Worm (Caenorhabditis elegans): Measurements from ENCODE around the gene Y37D8A.6.
A peak's percentile ranks its signal among the peaks of the same experiment; 100 is the strongest.

Y37D8A.6 gene

ce11 chrIII:12841328-12841727, 28.8 kb downstream of the Y37D8A.6 start:
- TF ChIP-seq hlh-26 (GFP tag; conservative IDR thresholded peaks at IDR 0.05): no peak
- no peak for TF ChIP-seq snpc-1.3 (tag; optimal IDR thresholded peaks at IDR 0.05; ENCODE audit: insufficient read depth)
- no peak for TF ChIP-seq F10E7.11 (tag; optimal IDR thresholded peaks at IDR 0.05)
- no peak for TF ChIP-seq cebp-1 (GFP tag; IDR thresholded peaks at IDR 0.05)
- peak; percentile 21 for TF ChIP-seq cebp-1 (tag; optimal IDR thresholded peaks at IDR 0.05)
- TF ChIP-seq ztf-3 (GFP tag; optimal IDR thresholded peaks at IDR 0.05): no peak
- TF ChIP-seq lin-40 (tag; optimal IDR thresholded peaks at IDR 0.05): peak; percentile 70
- TF ChIP-seq somi-1 (GFP tag; optimal IDR thresholded peaks at IDR 0.05): peak; percentile 51
- no peak for TF ChIP-seq sptf-2 (GFP tag; optimal IDR thresholded peaks at IDR 0.05)
- peak; percentile 27 for TF ChIP-seq nhr-80 (tag; optimal IDR thresholded peaks at IDR 0.05)
- TF ChIP-seq ztf-26 (tag; optimal IDR thresholded peaks at IDR 0.05): peak; percentile 0
- peak; percentile 27; the same call in 1 of the 2 replicates for TF ChIP-seq hmg-1.2 (GFP tag; IDR thresholded peaks at IDR 0.05)
- TF ChIP-seq ceh-100 (GFP tag; IDR thresholded peaks at IDR 0.05): no peak
- TF ChIP-seq rec-8 (tag; optimal IDR thresholded peaks at IDR 0.05): no peak
- no peak for TF ChIP-seq Y53F4B.3 (GFP tag; IDR thresholded peaks at IDR 0.05)
- TF ChIP-seq tlf-1 (GFP tag; optimal IDR thresholded peaks at IDR 0.05): no peak

DNA sequence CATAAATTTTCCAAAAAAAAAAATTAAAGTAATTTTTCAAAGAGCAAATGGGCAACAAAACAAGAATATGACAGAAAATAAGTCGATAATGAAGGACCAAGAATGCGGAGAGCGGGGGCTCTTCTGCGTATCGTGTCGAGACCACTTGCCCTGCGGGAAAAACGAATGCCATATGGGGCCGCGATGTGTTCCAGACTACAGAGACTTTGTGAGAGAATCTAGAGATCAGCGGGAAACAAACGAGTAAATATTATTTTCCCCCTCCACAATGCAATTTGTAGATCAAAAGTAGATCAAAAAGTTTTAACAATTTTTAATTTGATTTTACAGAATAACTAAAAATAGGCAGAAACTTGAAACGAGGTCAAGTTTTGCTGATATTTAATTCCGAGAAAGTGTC, 29.9 kb downstream of the Y37D8A.6 start:
- TF ChIP-seq tbp1 (GFP tag; optimal IDR thresholded peaks at IDR 0.05): no peak
- TF ChIP-seq T26A5.8 (tag; optimal IDR thresholded peaks at IDR 0.05): no peak
- TF ChIP-seq madf-8 (GFP tag; conservative IDR thresholded peaks at IDR 0.05): 0 out of 2 replicates have a peak, but pooled peaks have one; percentile 11
- TF ChIP-seq egl-44 (GFP tag; IDR thresholded peaks at IDR 0.05): no peak
- TF ChIP-seq somi-1 (GFP tag; optimal IDR thresholded peaks at IDR 0.05): no peak
- TF ChIP-seq nhr-27 (tag; optimal IDR thresholded peaks at IDR 0.05): no peak
- TF ChIP-seq F57A8.1 (GFP tag; optimal IDR thresholded peaks at IDR 0.05): no peak
- TF ChIP-seq xnd-1 (tag; optimal IDR thresholded peaks at IDR 0.05): no peak
- TF ChIP-seq him-1 (tag; optimal IDR thresholded peaks at IDR 0.05): no peak
- no peak for TF ChIP-seq hlh-26 (GFP tag; conservative IDR thresholded peaks at IDR 0.05)
- TF ChIP-seq nfya-2 (GFP tag; IDR thresholded peaks at IDR 0.05): no peak
- no peak for TF ChIP-seq nfyb-1 (GFP tag; IDR thresholded peaks at IDR 0.05)
- no peak for TF ChIP-seq zfh-2 (GFP tag; conservative IDR thresholded peaks at IDR 0.05)
- TF ChIP-seq B0261.1 (tag; optimal IDR thresholded peaks at IDR 0.05): no peak
- TF ChIP-seq F52B5.7 (tag; optimal IDR thresholded peaks at IDR 0.05): no peak
- no peak for TF ChIP-seq mcd-1 (GFP tag; IDR thresholded peaks at IDR 0.05)
- no peak for TF ChIP-seq cebp-1 (GFP tag; IDR thresholded peaks at IDR 0.05)
- TF ChIP-seq cebp-1 (tag; optimal IDR thresholded peaks at IDR 0.05): no peak
- peak; percentile 52; the same call in 1 of the 2 replicates for TF ChIP-seq madf-6 (GFP tag; IDR thresholded peaks at IDR 0.05)
- no peak for TF ChIP-seq lin-40 (tag; optimal IDR thresholded peaks at IDR 0.05)
- TF ChIP-seq snpc-1.1 (tag; optimal IDR thresholded peaks at IDR 0.05; ENCODE audit: insufficient read depth): no peak
- TF ChIP-seq mes-4 (tag; optimal IDR thresholded peaks at IDR 0.05): no peak
- no peak for TF ChIP-seq dpl-1 (GFP tag; optimal IDR thresholded peaks at IDR 0.05)
- TF ChIP-seq ceh-27 (GFP tag; optimal IDR thresholded peaks at IDR 0.05): no peak
- no peak for TF ChIP-seq rcor-1 (GFP tag; IDR thresholded peaks at IDR 0.05)
- no peak for TF ChIP-seq tlf-1 (GFP tag; optimal IDR thresholded peaks at IDR 0.05)
- no peak for TF ChIP-seq nhr-179 (tag; optimal IDR thresholded peaks at IDR 0.05)
- peak; percentile 50 for TF ChIP-seq efl-1 (GFP tag; optimal IDR thresholded peaks at IDR 0.05)
- TF ChIP-seq B0019.2 (GFP tag; conservative IDR thresholded peaks at IDR 0.05): no peak
- no peak for TF ChIP-seq nhr-120 (GFP tag; IDR thresholded peaks at IDR 0.05)
- TF ChIP-seq ztf-18 (tag; optimal IDR thresholded peaks at IDR 0.05): no peak
- no peak for TF ChIP-seq chd-7 (tag; optimal IDR thresholded peaks at IDR 0.05)
- TF ChIP-seq lin-35 (GFP tag; optimal IDR thresholded peaks at IDR 0.05): no peak
- no peak for TF ChIP-seq ztf-26 (tag; optimal IDR thresholded peaks at IDR 0.05)
- peak; percentile 88 for TF ChIP-seq aptf-2 (GFP tag; conservative IDR thresholded peaks at IDR 0.05)

All from whole organism, young adult.